Fruit fly (Drosophila melanogaster) S2 (cell line): ENCODE results near the gene CG15725.

Experiments used
- CG8478 ChIP-seq: fragments of >200 bp; optimal IDR thresholded peaks from 2 replicates; lab custom pipeline; 2018
- CTCF ChIP-seq, 2 experiments: fragments of >200 bp; optimal IDR thresholded peaks; 2 replicates each; lab custom pipeline; 2018

DNA sequence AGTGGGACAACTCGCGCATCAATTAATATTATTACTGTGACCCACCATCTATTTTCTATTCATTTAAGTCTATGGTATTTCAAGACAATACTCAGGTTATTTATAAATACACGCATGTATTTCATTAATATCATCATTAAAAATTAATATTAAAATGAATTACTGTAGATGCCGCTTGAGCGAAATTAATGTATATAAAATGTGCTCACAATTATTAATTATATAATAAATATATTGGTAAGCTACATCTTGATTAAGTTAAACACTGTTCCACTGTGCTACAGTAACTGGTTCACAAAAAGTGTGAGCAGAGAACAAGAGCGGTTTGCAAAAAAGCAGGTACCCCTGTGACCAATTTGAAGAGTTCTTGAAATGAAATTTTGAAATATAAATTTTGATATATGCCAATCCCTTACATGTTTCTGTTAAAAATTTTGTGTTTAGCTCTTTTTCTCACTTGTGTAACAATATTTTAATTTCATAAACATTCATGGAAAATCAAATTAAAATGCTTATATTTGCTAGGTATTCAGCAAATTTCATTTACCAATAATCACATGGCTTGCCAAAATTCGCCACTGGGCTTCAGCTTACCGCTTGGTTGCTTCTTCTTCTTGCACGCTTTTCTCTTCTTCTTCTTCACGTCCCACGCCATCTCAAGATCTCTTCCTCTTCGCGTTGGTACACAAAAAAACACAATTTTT lies 45.4 kb downstream of the CG15725 start:
- no peak for TF ChIP-seq CG8478 (lab: Kevin White, UChicago)
- no peak for TF ChIP-seq CTCF (optimal IDR thresholded peaks at IDR 0.05; lab: Kevin White, UChicago)
